Fruit fly (Drosophila melanogaster): ENCODE measurements around the gene PyK.

dm6 chr3R:22379942-22380341 is 12.6 kb downstream of the PyK start, which contains the start of gene CG34149:
- TF ChIP-seq CG3847 (GFP tag; IDR thresholded peaks at IDR 0.05) (no peak), HmgZ (tag; optimal IDR thresholded peaks at IDR 0.05) (no peak), CG15514 (GFP tag; optimal IDR thresholded peaks at IDR 0.05) (no peak), mld (GFP tag; IDR thresholded peaks at IDR 0.05; ENCODE audit: partially characterized antibody) (no peak), CG1603 (tag; optimal IDR thresholded peaks at IDR 0.05) (no peak), Sin3A (optimal IDR thresholded peaks at IDR 0.05) (no peak), Deaf1 (tag; optimal IDR thresholded peaks at IDR 0.05) (no peak), CG42726 (GFP tag; IDR thresholded peaks at IDR 0.05; ENCODE audit: partially characterized antibody) (no peak), twi (tag; optimal IDR thresholded peaks at IDR 0.05) (no peak), Oli (tag; optimal IDR thresholded peaks at IDR 0.05) (no peak), CG7963 (GFP tag; IDR thresholded peaks at IDR 0.05; ENCODE audit: partially characterized antibody) (no peak), CG5953 (GFP tag; IDR thresholded peaks at IDR 0.05) (no peak)

All from whole organism, embryonic.